Worm (Caenorhabditis elegans) whole organism, L2 larva: ENCODE data around the gene fbxa-174.
"Not testable (repeated sequence)": the region's sequence is repeated elsewhere in the genome, so short reads cannot be mapped to it uniquely, and the experiment has no call there.

Experiments
- C34F6.9 ChIP-seq: fragments of 150-350 bp; optimal IDR thresholded peaks from 2 replicates; lab custom pipeline; 2014; ENCODE audit warnings: missing biosample characterization, missing genetic modification characterization
- F13H6.1 ChIP-seq: sonication (generic microtip); optimal IDR thresholded peaks from 2 replicates; lab custom pipeline; 2016; ENCODE audit warnings: missing genetic modification characterization, missing compliant biosample characterization
- R02D3.7 ChIP-seq: fragments of 150-350 bp; optimal IDR thresholded peaks from 2 replicates; lab custom pipeline; 2014; ENCODE audit warnings: missing biosample characterization, missing genetic modification characterization
- Y55F3AM.14 ChIP-seq: fragments of 200-800 bp; sonication (Bioruptor generic); optimal IDR thresholded peaks from 2 replicates; lab custom pipeline; 2018; ENCODE audit warnings: mild to moderate bottlenecking, missing genetic modification characterization, missing compliant biosample characterization
- ZK546.5 ChIP-seq: sonication (generic microtip); optimal IDR thresholded peaks from 2 replicates; lab custom pipeline; 2017; ENCODE audit warnings: missing biosample characterization, missing genetic modification characterization
- aly-2 ChIP-seq: fragments of 150-350 bp; optimal IDR thresholded peaks from 2 replicates; lab custom pipeline; 2014; ENCODE audit warnings: missing biosample characterization, missing genetic modification characterization
- ama-1 ChIP-seq: fragments of 150-350 bp; optimal IDR thresholded peaks from 2 replicates; lab custom pipeline; 2018; ENCODE audit warnings: inconsistent platforms
- blmp-1 ChIP-seq: sonication (generic microtip); optimal IDR thresholded peaks from 2 replicates; lab custom pipeline; 2017; ENCODE audit warnings: missing genetic modification characterization, mild to moderate bottlenecking, missing compliant biosample characterization, antibody characterized with exemption, moderate library complexity; ENCODE audit not compliant: insufficient read depth
- ceh-16 ChIP-seq: fragments of 150-350 bp; optimal IDR thresholded peaks from 2 replicates; lab custom pipeline; 2014; ENCODE audit warnings: missing biosample characterization, missing genetic modification characterization
- ceh-82 ChIP-seq: fragments of 150-350 bp; optimal IDR thresholded peaks from 2 replicates; lab custom pipeline; 2014; ENCODE audit warnings: missing biosample characterization, missing genetic modification characterization
- crh-2 ChIP-seq: sonication (generic microtip); optimal IDR thresholded peaks from 2 replicates; lab custom pipeline; 2017; ENCODE audit warnings: missing biosample characterization, missing genetic modification characterization
- egl-27 ChIP-seq: sonication (generic microtip); optimal IDR thresholded peaks from 3 replicates; lab custom pipeline; 2017; ENCODE audit warnings: missing biosample characterization, missing genetic modification reagents, missing genetic modification characterization
- elt-1 ChIP-seq: fragments of 150-350 bp; optimal IDR thresholded peaks from 2 replicates; lab custom pipeline; 2014; ENCODE audit warnings: missing biosample characterization, missing genetic modification characterization
- elt-3 ChIP-seq: sonication (generic microtip); optimal IDR thresholded peaks from 2 replicates; lab custom pipeline; 2017; ENCODE audit warnings: missing biosample characterization, missing genetic modification characterization
- fos-1 ChIP-seq: fragments of 150-350 bp; optimal IDR thresholded peaks from 2 replicates; lab custom pipeline; 2014; ENCODE audit warnings: missing biosample characterization, missing genetic modification characterization
- gmeb-1 ChIP-seq: fragments of 150-350 bp; optimal IDR thresholded peaks from 2 replicates; lab custom pipeline; 2014; ENCODE audit warnings: missing biosample characterization, missing genetic modification characterization
- lin-11 ChIP-seq: fragments of 150-350 bp; sonication (generic microtip); optimal IDR thresholded peaks from 2 replicates; lab custom pipeline; 2014; ENCODE audit warnings: missing biosample characterization, missing genetic modification characterization, inconsistent platforms, mixed read lengths
- lin-13 ChIP-seq: fragments of 150-350 bp; optimal IDR thresholded peaks from 2 replicates; lab custom pipeline; 2014; ENCODE audit warnings: missing biosample characterization, missing genetic modification reagents, missing genetic modification characterization
- lin-39 ChIP-seq: fragments of 150-350 bp; optimal IDR thresholded peaks from 2 replicates; lab custom pipeline; 2014; ENCODE audit warnings: missing biosample characterization, missing genetic modification reagents, missing genetic modification characterization
- lsy-2 ChIP-seq, 2 experiments: fragments of 150-350 bp in 1 of 2; sonication (generic microtip) in 1 of 2; optimal IDR thresholded peaks; 2 replicates each; lab custom pipeline; 2014 to 2017; ENCODE audit warnings: missing biosample characterization in 2 of 2, missing genetic modification characterization in 2 of 2
- mab-5 ChIP-seq: fragments of 150-350 bp; optimal IDR thresholded peaks from 2 replicates; lab custom pipeline; 2014; ENCODE audit warnings: missing biosample characterization, missing genetic modification characterization
- mbf-1 ChIP-seq: sonication (generic microtip); optimal IDR thresholded peaks from 2 replicates; lab custom pipeline; 2017; ENCODE audit warnings: missing biosample characterization, missing genetic modification characterization
- nhr-10 ChIP-seq: sonication (generic microtip); optimal IDR thresholded peaks from 2 replicates; lab custom pipeline; 2017; ENCODE audit warnings: missing biosample characterization, missing genetic modification characterization
- nhr-129 ChIP-seq: fragments of 150-350 bp; optimal IDR thresholded peaks from 2 replicates; lab custom pipeline; 2014; ENCODE audit warnings: missing biosample characterization, missing genetic modification characterization
- nhr-21 ChIP-seq: fragments of 150-350 bp; optimal IDR thresholded peaks from 2 replicates; lab custom pipeline; 2014; ENCODE audit warnings: missing biosample characterization, missing genetic modification characterization
- nhr-23 ChIP-seq: fragments of 150-350 bp; optimal IDR thresholded peaks from 2 replicates; lab custom pipeline; 2014; ENCODE audit warnings: missing biosample characterization, missing genetic modification reagents, missing genetic modification characterization
- nhr-237 ChIP-seq: fragments of 150-350 bp; optimal IDR thresholded peaks from 2 replicates; lab custom pipeline; 2014; ENCODE audit warnings: missing biosample characterization, missing genetic modification characterization
- nhr-6 ChIP-seq: fragments of 150-350 bp; optimal IDR thresholded peaks from 2 replicates; lab custom pipeline; 2014; ENCODE audit warnings: missing biosample characterization, missing genetic modification characterization
- peb-1 ChIP-seq: fragments of 150-350 bp; optimal IDR thresholded peaks from 2 replicates; lab custom pipeline; 2014; ENCODE audit warnings: missing biosample characterization, missing genetic modification characterization
- sem-4 ChIP-seq: fragments of 150-350 bp; optimal IDR thresholded peaks from 2 replicates; lab custom pipeline; 2014; ENCODE audit warnings: missing biosample characterization, missing genetic modification reagents, missing genetic modification characterization
- skn-1 ChIP-seq: sonication (generic microtip); optimal IDR thresholded peaks from 2 replicates; lab custom pipeline; 2017; ENCODE audit warnings: missing biosample characterization, missing genetic modification characterization
- sma-3 ChIP-seq: sonication (generic microtip); optimal IDR thresholded peaks from 2 replicates; lab custom pipeline; 2016; ENCODE audit warnings: missing genetic modification reagents, missing genetic modification characterization, missing compliant biosample characterization
- sma-9 ChIP-seq, 2 experiments: fragments of 150-350 bp in 1 of 2; sonication (generic microtip) in 1 of 2; optimal IDR thresholded peaks; 2 replicates each; lab custom pipeline; 2014 to 2016; ENCODE audit warnings: missing genetic modification characterization in 2 of 2, mild to moderate bottlenecking in 1 of 2, missing biosample characterization in 1 of 2, missing compliant biosample characterization in 1 of 2, missing genetic modification reagents in 1 of 2, moderate library complexity in 1 of 2
- snpc-4 ChIP-seq: fragments of 150-350 bp; optimal IDR thresholded peaks from 2 replicates; lab custom pipeline; 2014; ENCODE audit warnings: missing biosample characterization, missing genetic modification characterization
- unc-39 ChIP-seq: fragments of 150-350 bp; optimal IDR thresholded peaks from 2 replicates; lab custom pipeline; 2014; ENCODE audit warnings: missing biosample characterization, missing genetic modification characterization
- unc-55 ChIP-seq: fragments of 150-350 bp; sonication (generic microtip); optimal IDR thresholded peaks from 3 replicates; lab custom pipeline; 2014; ENCODE audit warnings: missing biosample characterization, missing genetic modification reagents, missing genetic modification characterization
- unc-62 ChIP-seq: fragments of 150-350 bp; optimal IDR thresholded peaks from 2 replicates; lab custom pipeline; 2014; ENCODE audit warnings: missing biosample characterization, missing genetic modification reagents, missing genetic modification characterization
- ztf-1 ChIP-seq: fragments of 200-800 bp; sonication (Bioruptor generic); conservative IDR thresholded peaks from 2 replicates; pipeline ENCODE4 v1.3.6; 2022; ENCODE audit warnings: missing genetic modification characterization, missing compliant biosample characterization
- ztf-11 ChIP-seq: sonication (generic microtip); optimal IDR thresholded peaks from 2 replicates; lab custom pipeline; 2017; ENCODE audit warnings: missing biosample characterization, missing genetic modification characterization

The fbxa-174 gene

DNA sequence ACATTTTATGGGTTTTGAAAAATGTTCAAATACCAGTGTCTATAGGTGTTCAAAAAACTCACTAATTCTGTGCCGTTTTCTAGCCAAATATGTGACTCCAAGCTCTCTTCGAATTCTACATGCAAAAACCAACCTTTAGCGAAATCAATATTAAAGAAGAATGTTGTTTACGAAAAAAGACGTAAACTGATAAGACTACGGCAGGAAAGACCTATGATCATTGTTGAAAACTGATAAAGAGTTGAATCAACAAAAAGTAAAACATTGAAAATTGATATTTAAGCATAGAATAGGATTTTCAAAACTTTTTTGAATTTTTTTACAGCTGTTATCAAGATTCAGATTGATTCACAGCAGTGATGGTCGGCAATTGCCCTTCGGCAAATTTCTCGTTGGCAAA, 40.5 kb upstream of the fbxa-174 start, which contains the start of gene Y6G8.2:
Y6G8.2 (minus strand) TSS at position 147 of the 400 bp plus-strand sequence.
- TF ChIP-seq elt-3 (tag; lab: Kevin White, UChicago) (no peak), ama-1 (lab: Kevin White, UChicago) (no peak), fos-1 (tag; lab: Kevin White, UChicago) (peak; percentile 60)

DNA sequence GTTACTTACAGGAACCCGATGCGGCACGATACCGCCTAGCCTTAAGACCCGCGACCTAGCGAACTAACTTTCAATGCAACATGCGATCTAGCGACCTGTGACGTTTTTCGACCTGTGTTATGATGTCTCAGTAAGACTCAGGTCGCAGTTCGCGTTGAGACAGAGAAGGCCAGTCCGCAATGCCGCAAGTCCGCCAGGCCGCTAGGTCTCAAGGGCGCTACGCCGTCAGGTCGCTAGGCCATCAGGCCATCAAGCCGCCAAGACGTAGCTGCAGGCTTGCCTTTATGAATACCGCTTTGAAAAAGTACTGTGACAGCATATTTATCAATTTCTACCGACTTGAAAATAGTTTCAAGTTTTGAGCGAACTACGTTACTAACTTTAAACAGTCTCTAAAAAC, 37.4 kb upstream of the fbxa-174 start:
- TF ChIP-seq crh-2 (tag; lab: Kevin White, UChicago) = no peak
- no peak for TF ChIP-seq ceh-82 (tag; lab: Kevin White, UChicago)
- no peak for TF ChIP-seq unc-55 (GFP tag; lab: Kevin White, UChicago)
- TF ChIP-seq fos-1 (tag; lab: Kevin White, UChicago) = no peak
- TF ChIP-seq ztf-11 (tag; lab: Kevin White, UChicago) = no peak
- no peak for TF ChIP-seq nhr-21 (tag; lab: Kevin White, UChicago)
- TF ChIP-seq unc-62 (GFP tag; lab: Kevin White, UChicago) = no peak
- TF ChIP-seq nhr-10 = no peak
- TF ChIP-seq blmp-1 (tag; lab: Kevin White, UChicago) = no peak
- TF ChIP-seq lin-11 (tag; lab: Kevin White, UChicago) = no peak
- no peak for TF ChIP-seq lsy-2 (tag; optimal IDR thresholded peaks at IDR 0.05; lab: Kevin White, UChicago)
- no peak for TF ChIP-seq mab-5 (tag; lab: Kevin White, UChicago)
- TF ChIP-seq egl-27 (tag; lab: Kevin White, UChicago) = no peak
- TF ChIP-seq sma-9 (GFP tag; optimal IDR thresholded peaks at IDR 0.05; lab: Kevin White, UChicago) = no peak
- TF ChIP-seq sma-9 (tag; optimal IDR thresholded peaks at IDR 0.05; lab: Kevin White, UChicago) = no peak
- TF ChIP-seq ztf-1 (GFP tag; lab: Robert Waterston, UW) = no peak
- no peak for TF ChIP-seq elt-1 (tag; lab: Kevin White, UChicago)
- TF ChIP-seq R02D3.7 (tag; lab: Kevin White, UChicago) = no peak
- TF ChIP-seq F13H6.1 (tag; lab: Kevin White, UChicago) = no peak
- no peak for TF ChIP-seq Y55F3AM.14 (GFP tag; lab: Kevin White, UChicago)

DNA sequence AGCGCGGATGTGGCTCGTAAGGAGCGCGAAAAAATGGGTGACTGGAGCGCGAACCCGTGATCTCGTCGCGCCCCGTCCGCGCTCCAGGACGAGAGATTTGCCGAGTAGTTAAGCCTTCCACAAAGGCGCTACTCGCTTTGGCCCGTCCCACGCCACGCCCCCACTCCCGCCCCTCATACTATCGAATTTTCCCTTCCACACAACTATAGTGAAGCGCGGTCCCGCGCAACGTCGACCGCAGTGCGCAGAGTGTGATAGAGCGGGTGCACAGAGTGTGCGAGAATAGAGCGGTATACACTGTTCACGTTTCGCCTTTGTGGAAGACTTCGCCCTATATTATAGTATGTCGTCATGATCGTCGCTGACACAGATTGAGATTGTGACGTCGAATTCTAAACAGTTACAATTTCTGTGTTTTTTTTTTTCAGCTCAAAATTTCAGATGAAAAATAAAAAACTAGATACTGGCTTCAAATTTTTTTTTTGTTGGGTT, 26.1 kb upstream of the fbxa-174 start, which contains the start of gene fbxa-133:
fbxa-133 (plus strand) TSS at position 442 of the 492 bp plus-strand sequence.
- TF ChIP-seq nhr-237 (tag; lab: Kevin White, UChicago); unc-39; snpc-4 (tag; lab: Kevin White, UChicago): not testable (repeated sequence)

DNA sequence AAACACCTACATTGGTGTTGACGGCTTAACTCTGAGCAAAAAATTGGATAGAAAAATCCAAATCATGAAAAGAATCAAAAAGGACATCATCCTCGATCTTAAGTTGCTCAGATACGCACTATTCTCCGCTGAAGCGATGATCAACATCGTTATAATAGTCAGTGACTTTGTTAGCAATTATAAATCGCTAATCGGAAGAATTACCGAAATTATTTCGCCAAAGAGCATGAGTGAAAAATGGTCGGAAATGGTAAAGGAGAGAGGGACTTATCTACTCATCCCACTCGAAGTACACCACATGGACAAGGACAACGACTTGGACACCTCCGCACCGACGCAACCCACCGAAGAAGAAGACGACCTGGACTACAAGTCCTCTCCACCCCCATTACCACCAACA, 21.7 kb upstream of the fbxa-174 start:
- no peak for TF ChIP-seq ceh-82 (tag; lab: Kevin White, UChicago)
- TF ChIP-seq nhr-23 = no peak
- no peak for TF ChIP-seq ZK546.5 (tag; lab: Kevin White, UChicago)
- TF ChIP-seq egl-27 (tag; lab: Kevin White, UChicago) = no peak
- TF ChIP-seq nhr-6 = no peak
- TF ChIP-seq unc-62 (GFP tag; lab: Kevin White, UChicago) = no peak
- no peak for TF ChIP-seq C34F6.9 (tag; lab: Kevin White, UChicago)
- TF ChIP-seq lin-39 (tag; lab: Kevin White, UChicago) = no peak
- no peak for TF ChIP-seq aly-2 (tag; lab: Kevin White, UChicago)
- TF ChIP-seq nhr-237 (tag; lab: Kevin White, UChicago) = no peak
- TF ChIP-seq snpc-4 (tag; lab: Kevin White, UChicago) = no peak

DNA sequence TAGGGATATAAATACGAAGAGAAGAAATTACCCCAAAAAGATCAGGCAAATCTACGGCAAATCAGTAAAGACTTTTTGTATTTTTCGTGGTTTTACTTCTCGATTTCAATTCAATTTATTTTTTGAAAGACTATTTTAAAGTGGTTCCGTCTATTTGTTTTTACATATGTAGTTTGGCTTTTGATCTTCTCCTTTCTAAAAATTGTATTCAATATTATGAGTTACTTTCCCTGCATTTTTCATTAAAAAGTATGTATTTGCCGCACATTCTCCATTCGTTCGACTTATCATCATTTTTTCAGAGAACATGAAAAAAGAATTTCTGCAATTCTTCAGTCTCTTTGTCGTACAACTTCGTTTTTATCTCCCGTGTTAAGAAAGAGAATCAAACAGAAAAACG, 8.6 kb upstream of the fbxa-174 start, which contains the start of gene C38D9.2:
C38D9.2 (plus strand) TSS at position 301 of the 400 bp plus-strand sequence.
- no peak for TF ChIP-seq ceh-82 (tag; lab: Kevin White, UChicago)
- TF ChIP-seq aly-2 (tag; lab: Kevin White, UChicago) = no peak
- no peak for TF ChIP-seq egl-27 (tag; lab: Kevin White, UChicago)

DNA sequence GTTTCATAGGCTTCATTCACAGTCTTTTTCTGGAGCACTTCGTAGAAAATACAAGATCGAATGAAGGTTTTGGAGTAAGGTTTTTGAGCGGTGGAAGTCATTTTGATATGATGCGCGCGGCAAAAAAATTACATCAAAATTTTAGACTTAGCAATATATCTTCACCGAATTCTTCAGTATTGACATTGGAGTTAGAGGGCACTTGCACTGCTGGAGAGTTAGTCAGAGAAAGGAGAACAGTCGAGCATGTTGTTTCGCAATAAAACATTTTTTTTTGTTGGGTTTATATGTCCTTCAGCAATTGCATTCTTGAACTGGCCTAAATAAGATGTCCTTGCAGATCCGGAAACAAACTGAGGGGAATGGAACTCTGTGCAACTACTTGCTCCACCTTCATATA, 7.6 kb upstream of the fbxa-174 start, which contains the start of gene fbxa-171:
fbxa-171 (minus strand) TSS at position 101 of the 400 bp plus-strand sequence.
- TF ChIP-seq mbf-1 (no peak), ceh-16 (no peak), egl-27 (tag; lab: Kevin White, UChicago) (no peak), F13H6.1 (tag; lab: Kevin White, UChicago) (no peak), lin-13 (no peak), sem-4 (tag; lab: Kevin White, UChicago) (no peak), sma-3 (no peak), C34F6.9 (tag; lab: Kevin White, UChicago) (no peak), snpc-4 (tag; lab: Kevin White, UChicago) (no peak), peb-1 (tag; lab: Kevin White, UChicago) (no peak), fos-1 (tag; lab: Kevin White, UChicago) (no peak), nhr-129 (tag; lab: Kevin White, UChicago) (no peak), gmeb-1 (no peak), nhr-237 (tag; lab: Kevin White, UChicago) (no peak), skn-1 (tag; lab: Kevin White, UChicago) (no peak), unc-62 (GFP tag; lab: Kevin White, UChicago) (no peak)
